Worm (Caenorhabditis elegans) whole organism, L4/young adult: ENCODE data around the gene srx-41.

Source experiments
- W03F9.2 ChIP-seq: fragments of 150-350 bp; optimal IDR thresholded peaks from 2 replicates; lab custom pipeline; 2014; ENCODE audit warnings: missing biosample characterization, missing genetic modification characterization
- dao-5 ChIP-seq: sonication (generic microtip); optimal IDR thresholded peaks from 2 replicates; lab custom pipeline; 2016; ENCODE audit warnings: missing genotype, missing genetic modification characterization, moderate library complexity, missing compliant biosample characterization
- him-1 ChIP-seq: sonication (generic microtip); optimal IDR thresholded peaks from 2 replicates; lab custom pipeline; 2016; ENCODE audit warnings: missing genotype, missing genetic modification reagents, missing genetic modification characterization, missing compliant biosample characterization

ce11 chrV:3616844-3617243 is 20.1 kb downstream of the srx-41 start:
- TF ChIP-seq him-1 (tag; lab: Kevin White, UChicago), result no peak
- TF ChIP-seq dao-5, result no peak
- no peak for TF ChIP-seq W03F9.2 (tag; lab: Kevin White, UChicago)
